Fruit fly (Drosophila melanogaster): ENCODE measurements around the gene COX4.

The COX4 gene

dm6 chr2L:19998139-19998538 is 39.6 kb downstream of the COX4 start (continued):
- TF ChIP-seq sna (GFP tag; IDR thresholded peaks at IDR 0.05; ENCODE audit: partially characterized antibody) (no peak), GATAe (GFP tag; conservative IDR thresholded peaks at IDR 0.05) (no peak), Sox102F (GFP tag; optimal IDR thresholded peaks at IDR 0.05) (peak; percentile 16), ind (GFP tag; optimal IDR thresholded peaks at IDR 0.05) (no peak), CG13775 (GFP tag; optimal IDR thresholded peaks at IDR 0.05) (no peak), CG4854 (GFP tag; optimal IDR thresholded peaks at IDR 0.05) (no peak), jumu (GFP tag; optimal IDR thresholded peaks at IDR 0.05) (no peak), Abd-B (GFP tag; optimal IDR thresholded peaks at IDR 0.05) (no peak), Opbp (GFP tag; IDR thresholded peaks at IDR 0.05; ENCODE audit: partially characterized antibody) (no peak), CG7987 (GFP tag; optimal IDR thresholded peaks at IDR 0.05) (no peak), CG11093 (GFP tag; IDR thresholded peaks at IDR 0.05) (no peak), HHEX (GFP tag; optimal IDR thresholded peaks at IDR 0.05) (no peak), TFAM (GFP tag; optimal IDR thresholded peaks at IDR 0.05) (no peak), Blimp-1 (GFP tag; optimal IDR thresholded peaks at IDR 0.05) (peak; percentile 48), CG15514 (GFP tag; optimal IDR thresholded peaks at IDR 0.05) (no peak), CG9876 (GFP tag; optimal IDR thresholded peaks at IDR 0.05) (no peak), CG31441 (GFP tag; IDR thresholded peaks at IDR 0.05) (peak; percentile 37; the same call in 1 of the 2 replicates), trem (tag; optimal IDR thresholded peaks at IDR 0.05) (no peak), ranshi (GFP tag; IDR thresholded peaks at IDR 0.05) (no peak), ATbp (GFP tag; optimal IDR thresholded peaks at IDR 0.05) (peak; percentile 61), sima (GFP tag; optimal IDR thresholded peaks at IDR 0.05) (no peak), Sox100B (GFP tag; optimal IDR thresholded peaks at IDR 0.05) (peak; percentile 12), Pdp1 (GFP tag; optimal IDR thresholded peaks at IDR 0.05) (no peak), CG12104 (GFP tag; optimal IDR thresholded peaks at IDR 0.05) (no peak), CG12219 (GFP tag; optimal IDR thresholded peaks at IDR 0.05) (peak; percentile 15), hb (GFP tag; IDR thresholded peaks at IDR 0.05; ENCODE audit: partially characterized antibody) (no peak), CG6683 (GFP tag; optimal IDR thresholded peaks at IDR 0.05) (no peak), pan (optimal IDR thresholded peaks at IDR 0.05) (no peak), pan (GFP tag; optimal IDR thresholded peaks at IDR 0.05 in 1 of 2, IDR thresholded peaks at IDR 0.05 in 1 of 2) (no peak), CG8924 (tag; optimal IDR thresholded peaks at IDR 0.05) (no peak), nerfin-1 (tag; optimal IDR thresholded peaks at IDR 0.05) (peak; percentile 31), CG5180 (GFP tag; optimal IDR thresholded peaks at IDR 0.05) (peak; percentile 34), CG2199 (GFP tag; IDR thresholded peaks at IDR 0.05) (no peak), Ssrp (tag; optimal IDR thresholded peaks at IDR 0.05) (no peak), Xrp1 (GFP tag; IDR thresholded peaks at IDR 0.05) (peak; percentile 37; the same call in 1 of the 2 replicates), CG18599 (GFP tag; optimal IDR thresholded peaks at IDR 0.05) (peak; percentile 28), emc (GFP tag; optimal IDR thresholded peaks at IDR 0.05) (no peak), org-1 (GFP tag; optimal IDR thresholded peaks at IDR 0.05) (no peak), hbn (GFP tag; IDR thresholded peaks at IDR 0.05; ENCODE audit: partially characterized antibody) (no peak), CG3407 (GFP tag; optimal IDR thresholded peaks at IDR 0.05) (peak; percentile 24), E2f1 (GFP tag; IDR thresholded peaks at IDR 0.05) (no peak), CG2678 (tag; optimal IDR thresholded peaks at IDR 0.05) (peak; percentile 34), CG4360 (GFP tag; IDR thresholded peaks at IDR 0.05) (no peak), Doc2 (GFP tag; IDR thresholded peaks at IDR 0.05) (no peak), zfh1 (GFP tag; IDR thresholded peaks at IDR 0.05) (no peak), Sry-δ (GFP tag; optimal IDR thresholded peaks at IDR 0.05) (no peak), Lim3 (GFP tag; IDR thresholded peaks at IDR 0.05) (no peak), Oli (tag; optimal IDR thresholded peaks at IDR 0.05) (no peak), CG13424 (tag; optimal IDR thresholded peaks at IDR 0.05) (no peak), CG15696 (tag; optimal IDR thresholded peaks at IDR 0.05) (no peak), psq (GFP tag; optimal IDR thresholded peaks at IDR 0.05) (no peak)
